Worm (Caenorhabditis elegans) whole organism, late embryonic: ENCODE data around the gene kmo-2.

Experiments used
- C08G9.2 ChIP-seq: sonication (generic microtip); optimal IDR thresholded peaks from 2 replicates; lab custom pipeline; 2016; ENCODE audit warnings: mild to moderate bottlenecking, missing genetic modification characterization, moderate library complexity, missing compliant biosample characterization
- C38D4.7 ChIP-seq: fragments of 200-800 bp; sonication (Bioruptor generic); optimal IDR thresholded peaks from 2 replicates; lab custom pipeline; 2018; ENCODE audit warnings: mild to moderate bottlenecking, missing genetic modification characterization, moderate library complexity, missing compliant biosample characterization
- F13H6.1 ChIP-seq: sonication (generic microtip); optimal IDR thresholded peaks from 2 replicates; lab custom pipeline; 2016; ENCODE audit warnings: missing genetic modification characterization, missing compliant biosample characterization
- ama-1 ChIP-seq: fragments of 150-350 bp; optimal IDR thresholded peaks from 2 replicates; lab custom pipeline; 2014
- ceh-30 ChIP-seq: fragments of 150-350 bp; optimal IDR thresholded peaks from 2 replicates; lab custom pipeline; 2014; ENCODE audit warnings: missing biosample characterization, missing genetic modification characterization
- ceh-9 ChIP-seq: sonication (generic microtip); optimal IDR thresholded peaks from 2 replicates; lab custom pipeline; 2016; ENCODE audit warnings: mild to moderate bottlenecking, missing genetic modification characterization, inconsistent platforms, missing compliant biosample characterization
- elt-4 ChIP-seq: sonication (generic microtip); optimal IDR thresholded peaks from 2 replicates; lab custom pipeline; 2016; ENCODE audit warnings: missing genetic modification characterization, missing compliant biosample characterization
- nfya-1 ChIP-seq: sonication (generic microtip); optimal IDR thresholded peaks from 2 replicates; lab custom pipeline; 2017; ENCODE audit warnings: missing genetic modification characterization, mild to moderate bottlenecking, missing compliant biosample characterization, antibody characterized with exemption, moderate library complexity
- nhr-11 ChIP-seq: fragments of 150-350 bp; optimal IDR thresholded peaks from 2 replicates; lab custom pipeline; 2014; ENCODE audit warnings: missing biosample characterization, missing genetic modification characterization
- nhr-232 ChIP-seq: sonication (generic microtip); optimal IDR thresholded peaks from 2 replicates; lab custom pipeline; 2016; ENCODE audit warnings: missing genetic modification characterization, missing compliant biosample characterization
- npax-4 ChIP-seq: sonication (generic microtip); optimal IDR thresholded peaks from 2 replicates; lab custom pipeline; 2016; ENCODE audit warnings: missing genetic modification characterization, missing compliant biosample characterization
- pha-4 ChIP-seq: fragments of 150-350 bp; optimal IDR thresholded peaks from 2 replicates; lab custom pipeline; 2018; ENCODE audit warnings: missing biosample characterization, missing genetic modification reagents, missing genetic modification characterization
- ref-2 ChIP-seq: sonication (generic microtip); optimal IDR thresholded peaks from 2 replicates; lab custom pipeline; 2016; ENCODE audit warnings: missing genetic modification characterization, missing compliant biosample characterization
- unc-86 ChIP-seq: sonication (generic microtip); optimal IDR thresholded peaks from 2 replicates; lab custom pipeline; 2016; ENCODE audit warnings: missing genetic modification characterization, missing compliant biosample characterization

DNA sequence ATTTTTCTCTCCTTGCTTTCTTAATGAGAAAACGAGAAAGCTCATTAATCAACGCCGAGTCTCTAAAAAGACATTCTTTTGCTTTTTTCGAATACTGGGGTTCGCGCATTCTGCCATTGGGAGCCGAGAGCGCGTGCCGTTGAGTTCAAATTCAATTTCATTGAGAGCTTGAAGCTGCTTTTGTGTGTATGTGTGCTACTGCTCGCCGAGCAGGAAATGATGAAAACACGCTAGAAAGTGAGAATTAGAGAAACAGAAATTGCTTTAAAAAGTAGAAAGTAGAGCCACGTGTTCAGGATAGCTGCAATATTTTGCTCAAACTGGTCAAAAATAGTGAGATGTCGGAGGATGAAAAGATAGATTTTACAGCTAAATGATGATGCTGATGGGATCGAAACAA lies 42.7 kb downstream of the kmo-2 start:
- TF ChIP-seq nfya-1 (tag; lab: Kevin White, UChicago) (no peak), ceh-9 (tag; lab: Kevin White, UChicago) (no peak), ref-2 (no peak), ama-1 (lab: Kevin White, UChicago) (no peak), npax-4 (tag; lab: Kevin White, UChicago) (no peak), C08G9.2 (no peak), nhr-232 (tag; lab: Kevin White, UChicago) (no peak), unc-86 (no peak), nhr-11 (tag; lab: Kevin White, UChicago) (no peak), elt-4 (tag; lab: Kevin White, UChicago) (no peak), ceh-30 (tag; lab: Kevin White, UChicago) (no peak), F13H6.1 (tag; lab: Kevin White, UChicago) (no peak), C38D4.7 (no peak), pha-4 (tag; lab: Kevin White, UChicago) (no peak)
